Worm (Caenorhabditis elegans): Measurements from ENCODE around the gene W06F12.3.
A peak's percentile ranks its signal among the peaks of the same experiment; 100 is the strongest.

Gene W06F12.3

ce11 chrIII:13735008-13735407, at the start of gene W06F12.3:
Gene W06F12.3 (plus strand): TSS chrIII:13735030.
- TF ChIP-seq ref-2 (tag; optimal IDR thresholded peaks at IDR 0.05) (no peak), elt-4 (tag; optimal IDR thresholded peaks at IDR 0.05) (no peak), nhr-232 (tag; optimal IDR thresholded peaks at IDR 0.05) (no peak), tbx-2 (tag; optimal IDR thresholded peaks at IDR 0.05) (no peak), ceh-24 (tag; optimal IDR thresholded peaks at IDR 0.05) (no peak), pax-1 (tag; optimal IDR thresholded peaks at IDR 0.05) (no peak), elt-2 (tag; optimal IDR thresholded peaks at IDR 0.05) (no peak), F13H6.1 (tag; optimal IDR thresholded peaks at IDR 0.05) (no peak), ztf-16 (tag; optimal IDR thresholded peaks at IDR 0.05) (no peak), sox-2 (GFP tag; IDR thresholded peaks at IDR 0.05) (no peak)

- no peak for TF ChIP-seq pha-4 (tag; optimal IDR thresholded peaks at IDR 0.05)
- no peak for TF ChIP-seq C38D4.7 (GFP tag; optimal IDR thresholded peaks at IDR 0.05)
- TF ChIP-seq hlh-8 (tag; optimal IDR thresholded peaks at IDR 0.05) = no peak
- no peak for TF ChIP-seq ceh-2 (tag; optimal IDR thresholded peaks at IDR 0.05)
- TF ChIP-seq pha-2 (tag; optimal IDR thresholded peaks at IDR 0.05) = no peak
- no peak for TF ChIP-seq hlh-6 (tag; optimal IDR thresholded peaks at IDR 0.05)
- TF ChIP-seq K09A11.1 (tag; optimal IDR thresholded peaks at IDR 0.05; ENCODE audit: insufficient read depth) = no peak
- TF ChIP-seq ztf-16 (tag; optimal IDR thresholded peaks at IDR 0.05) = no peak
- TF ChIP-seq ceh-45 (GFP tag; IDR thresholded peaks at IDR 0.05) = no peak
- TF ChIP-seq ama-1 (optimal IDR thresholded peaks at IDR 0.05) = no peak
- no peak for TF ChIP-seq rnt-1 (tag; optimal IDR thresholded peaks at IDR 0.05)
- TF ChIP-seq pat-9 (tag; optimal IDR thresholded peaks at IDR 0.05) = no peak
- TF ChIP-seq ceh-19 (GFP tag; optimal IDR thresholded peaks at IDR 0.05) = no peak
- no peak for TF ChIP-seq zip-5 (tag; optimal IDR thresholded peaks at IDR 0.05)
- TF ChIP-seq ceh-24 (tag; optimal IDR thresholded peaks at IDR 0.05) = no peak
- no peak for TF ChIP-seq syd-9 (tag; optimal IDR thresholded peaks at IDR 0.05)
- no peak for TF ChIP-seq ets-4 (tag; optimal IDR thresholded peaks at IDR 0.05)
- TF ChIP-seq ttx-3 (tag; optimal IDR thresholded peaks at IDR 0.05) = no peak
- no peak for TF ChIP-seq hlh-13 (GFP tag; optimal IDR thresholded peaks at IDR 0.05)
Measured at ce11 chrIII:13686309-13686708, 48.5 kb upstream of the W06F12.3 start, which contains the start of gene dyf-2. Gene dyf-2 (minus strand): TSS chrIII:13686445.

- TF ChIP-seq nhr-11 (tag; optimal IDR thresholded peaks at IDR 0.05) = no peak
- no peak for TF ChIP-seq ceh-9 (tag; optimal IDR thresholded peaks at IDR 0.05)
- no peak for TF ChIP-seq lin-11 (tag; optimal IDR thresholded peaks at IDR 0.05)
- peak; percentile 43 for TF ChIP-seq ceh-48 (tag; optimal IDR thresholded peaks at IDR 0.05)
- TF ChIP-seq pqm-1 (tag; optimal IDR thresholded peaks at IDR 0.05) = no peak
- TF ChIP-seq ceh-14 (tag; optimal IDR thresholded peaks at IDR 0.05) = no peak
- peak; percentile 8 for TF ChIP-seq hlh-30 (tag; optimal IDR thresholded peaks at IDR 0.05; ENCODE audit: insufficient read depth)
- peak; percentile 36 for TF ChIP-seq nfya-1 (tag; optimal IDR thresholded peaks at IDR 0.05)
- no peak for TF ChIP-seq ref-2 (tag; optimal IDR thresholded peaks at IDR 0.05)
- no peak for TF ChIP-seq ceh-6 (GFP tag; optimal IDR thresholded peaks at IDR 0.05)
- no peak for TF ChIP-seq unc-86 (tag; optimal IDR thresholded peaks at IDR 0.05)
- TF ChIP-seq rnt-1 (tag; optimal IDR thresholded peaks at IDR 0.05) = no peak
- TF ChIP-seq T23F11.4 (GFP tag; optimal IDR thresholded peaks at IDR 0.05) = no peak
- no peak for TF ChIP-seq mec-3 (tag; optimal IDR thresholded peaks at IDR 0.05; ENCODE audit: borderline replicate concordance)
Measured at ce11 chrIII:13687211-13687610, 47.6 kb upstream of the W06F12.3 start, which contains the start of gene cul-2. Gene cul-2 (plus strand): TSS chrIII:13687269.

ce11 chrIII:13692555-13692954, 42.3 kb upstream of the W06F12.3 start, which contains the start of gene cyn-2:
Gene cyn-2 (plus strand): TSS chrIII:13692668.
- TF ChIP-seq syd-9 (tag; optimal IDR thresholded peaks at IDR 0.05) (no peak), elt-4 (tag; optimal IDR thresholded peaks at IDR 0.05) (no peak), eyg-1 (tag; optimal IDR thresholded peaks at IDR 0.05) (no peak), ceh-14 (tag; optimal IDR thresholded peaks at IDR 0.05) (no peak), madf-2 (tag; optimal IDR thresholded peaks at IDR 0.05) (no peak), fkh-10 (GFP tag; optimal IDR thresholded peaks at IDR 0.05) (no peak), nfya-1 (tag; optimal IDR thresholded peaks at IDR 0.05) (no peak)

Measured in whole organism, late embryonic.